Worm (Caenorhabditis elegans): ENCODE results near the gene ppm-1.A.

ce11 chrV:10503893-10504292, 32.3 kb downstream of the ppm-1.A start, which contains the start of gene C35A5.10:
- TF ChIP-seq ztf-11 (tag; optimal IDR thresholded peaks at IDR 0.05) = no peak
- no peak for TF ChIP-seq nhr-11 (tag; optimal IDR thresholded peaks at IDR 0.05)
- no peak for TF ChIP-seq unc-62 (GFP tag; optimal IDR thresholded peaks at IDR 0.05)
- no peak for TF ChIP-seq skn-1 (tag; optimal IDR thresholded peaks at IDR 0.05)
- no peak for TF ChIP-seq nhr-28 (tag; optimal IDR thresholded peaks at IDR 0.05)
- no peak for TF ChIP-seq ama-1 (optimal IDR thresholded peaks at IDR 0.05)
- TF ChIP-seq lin-39 (tag; optimal IDR thresholded peaks at IDR 0.05) = no peak
- TF ChIP-seq nhr-76 (tag; optimal IDR thresholded peaks at IDR 0.05) = no peak
- TF ChIP-seq snpc-4 (tag; optimal IDR thresholded peaks at IDR 0.05) = no peak
- TF ChIP-seq nhr-237 (tag; optimal IDR thresholded peaks at IDR 0.05) = no peak
- TF ChIP-seq nfya-1 (tag; optimal IDR thresholded peaks at IDR 0.05; ENCODE audit: insufficient read depth) = no peak
- no peak for TF ChIP-seq nhr-67 (tag; optimal IDR thresholded peaks at IDR 0.05)
- TF ChIP-seq egl-5 (tag; optimal IDR thresholded peaks at IDR 0.05) = no peak
- TF ChIP-seq elt-3 (tag; optimal IDR thresholded peaks at IDR 0.05) = no peak
